Fruit fly (Drosophila melanogaster) whole organism, prepupa: ENCODE data around the gene Ucp4C.

Experiments used
- Blimp-1 ChIP-seq: fragments of 200-800 bp; sonication (Bioruptor generic); optimal IDR thresholded peaks from 3 replicates; lab custom pipeline; 2017; ENCODE audit warnings: missing biosample characterization, missing genetic modification characterization, mild to moderate bottlenecking, moderate library complexity, missing genetic modification reagents
- CG10631 ChIP-seq: fragments of 200-800 bp; sonication (Bioruptor generic); optimal IDR thresholded peaks from 2 replicates; lab custom pipeline; 2016; ENCODE audit warnings: missing biosample characterization, missing genetic modification characterization
- CG1621 ChIP-seq: fragments of 200-800 bp; sonication (Bioruptor generic); optimal IDR thresholded peaks from 3 replicates; lab custom pipeline; 2018; ENCODE audit warnings: missing biosample characterization, mild to moderate bottlenecking, missing genetic modification characterization
- CG16779 ChIP-seq: fragments of 200-800 bp; sonication (Bioruptor generic); optimal IDR thresholded peaks from 3 replicates; lab custom pipeline; 2017; ENCODE audit warnings: missing biosample characterization, mild to moderate bottlenecking, missing genetic modification characterization
- CG3032 ChIP-seq: fragments of 200-800 bp; optimal IDR thresholded peaks from 2 replicates; lab custom pipeline; 2019; ENCODE audit warnings: missing biosample characterization, mild to moderate bottlenecking, missing genetic modification characterization, moderate library complexity
- CG31627 ChIP-seq: fragments of 200-800 bp; sonication (Bioruptor generic); optimal IDR thresholded peaks from 3 replicates; lab custom pipeline; 2016; ENCODE audit warnings: missing biosample characterization, missing genetic modification characterization
- CG34406 ChIP-seq: fragments of 200-800 bp; sonication (Bioruptor generic); optimal IDR thresholded peaks from 3 replicates; lab custom pipeline; 2016; ENCODE audit warnings: missing biosample characterization, missing genetic modification characterization
- CG3919 ChIP-seq: fragments of 200-800 bp; sonication (Bioruptor generic); optimal IDR thresholded peaks from 3 replicates; lab custom pipeline; 2016; ENCODE audit warnings: missing biosample characterization, missing genetic modification characterization
- CG6163 ChIP-seq: fragments of 200-800 bp; sonication (Bioruptor generic); IDR thresholded peaks from 3 replicates; pipeline ENCODE4 v1.3.6; 2022; ENCODE audit warnings: missing biosample characterization, missing genetic modification characterization
- CG6276 ChIP-seq: fragments of 200-800 bp; sonication (Bioruptor generic); optimal IDR thresholded peaks from 2 replicates; lab custom pipeline; 2017; ENCODE audit warnings: missing biosample characterization, mild to moderate bottlenecking, missing genetic modification characterization
- CG6792 ChIP-seq: fragments of 200-800 bp; sonication (Bioruptor generic); optimal IDR thresholded peaks from 3 replicates; lab custom pipeline; 2016; ENCODE audit warnings: missing biosample characterization, missing genetic modification characterization
- CG6808 ChIP-seq: fragments of 200-800 bp; sonication (Bioruptor generic); optimal IDR thresholded peaks from 3 replicates; lab custom pipeline; 2017; ENCODE audit warnings: missing biosample characterization, missing genetic modification characterization, mild to moderate bottlenecking, moderate library complexity, missing genetic modification reagents
- CG6854 ChIP-seq: fragments of 200-800 bp; sonication (Bioruptor generic); optimal IDR thresholded peaks from 2 replicates; lab custom pipeline; 2017; ENCODE audit warnings: missing biosample characterization, mild to moderate bottlenecking, missing genetic modification characterization
- CG7368 ChIP-seq: fragments of 200-800 bp; sonication (Bioruptor generic); optimal IDR thresholded peaks from 3 replicates; lab custom pipeline; 2016; ENCODE audit warnings: missing biosample characterization, missing genetic modification characterization
- CG8119 ChIP-seq: fragments of 200-800 bp; sonication (Bioruptor generic); IDR thresholded peaks from 3 replicates; pipeline ENCODE4 v1.3.6; 2022; ENCODE audit warnings: missing biosample characterization, missing genetic modification characterization
- CG8319 ChIP-seq: fragments of 200-800 bp; sonication (Bioruptor generic); optimal IDR thresholded peaks from 3 replicates; lab custom pipeline; 2016; ENCODE audit warnings: missing biosample characterization, missing genetic modification characterization
- CG8632 ChIP-seq: fragments of 200-800 bp; sonication (Bioruptor generic); optimal IDR thresholded peaks from 3 replicates; lab custom pipeline; 2016; ENCODE audit warnings: missing biosample characterization, missing genetic modification characterization
- CG9139 ChIP-seq: fragments of 200-800 bp; sonication (Bioruptor generic); optimal IDR thresholded peaks from 3 replicates; lab custom pipeline; 2017; ENCODE audit warnings: missing biosample characterization, mild to moderate bottlenecking, missing genetic modification characterization
- Eip75B ChIP-seq: fragments of 200-800 bp; sonication (Bioruptor generic); optimal IDR thresholded peaks from 3 replicates; lab custom pipeline; 2016; ENCODE audit warnings: missing biosample characterization, missing genetic modification characterization
- Eip78C ChIP-seq: fragments of 200-800 bp; sonication (Bioruptor generic); peaks from one replicate; lab custom pipeline; 2016; ENCODE audit warnings: missing biosample characterization, missing genetic modification characterization
- Eip93F ChIP-seq: fragments of 200-800 bp; sonication (Bioruptor generic); optimal IDR thresholded peaks from 2 replicates; lab custom pipeline; 2016; ENCODE audit warnings: missing biosample characterization, mild to moderate bottlenecking, missing genetic modification characterization
- Ets21C ChIP-seq: fragments of 200-800 bp; sonication (Bioruptor generic); optimal IDR thresholded peaks from 3 replicates; lab custom pipeline; 2016; ENCODE audit warnings: missing biosample characterization, missing genetic modification characterization
- Hr39 ChIP-seq: fragments of 200-800 bp; sonication (Bioruptor generic); optimal IDR thresholded peaks from 2 replicates; lab custom pipeline; 2016; ENCODE audit warnings: missing biosample characterization, missing genetic modification characterization
- Lpt ChIP-seq: fragments of 200-800 bp; sonication (Bioruptor generic); optimal IDR thresholded peaks from 3 replicates; lab custom pipeline; 2016; ENCODE audit warnings: missing biosample characterization, missing genetic modification characterization
- OdsH ChIP-seq: fragments of 200-800 bp; sonication (Bioruptor generic); optimal IDR thresholded peaks from 3 replicates; lab custom pipeline; 2016; ENCODE audit warnings: missing biosample characterization, missing genetic modification characterization
- Smox ChIP-seq: fragments of 200-800 bp; sonication (Bioruptor generic); optimal IDR thresholded peaks from 3 replicates; lab custom pipeline; 2016; ENCODE audit warnings: missing biosample characterization, missing genetic modification characterization
- Sox102F ChIP-seq: fragments of 200-800 bp; sonication (Bioruptor generic); optimal IDR thresholded peaks from 2 replicates; lab custom pipeline; 2016; ENCODE audit warnings: missing biosample characterization, mild to moderate bottlenecking, missing genetic modification characterization
- achi ChIP-seq: fragments of 200-800 bp; sonication (Bioruptor generic); optimal IDR thresholded peaks from 3 replicates; lab custom pipeline; 2016; ENCODE audit warnings: missing biosample characterization, missing genetic modification characterization
- acj6 ChIP-seq: fragments of 200-800 bp; sonication (Bioruptor generic); optimal IDR thresholded peaks from 3 replicates; lab custom pipeline; 2016; ENCODE audit warnings: missing biosample characterization, missing genetic modification characterization
- cyc ChIP-seq: fragments of 200-800 bp; sonication (Bioruptor generic); optimal IDR thresholded peaks from 3 replicates; lab custom pipeline; 2016; ENCODE audit warnings: missing biosample characterization, missing genetic modification characterization
- eg ChIP-seq: fragments of 200-800 bp; sonication (Bioruptor generic); IDR thresholded peaks from 3 replicates; pipeline ENCODE4 v1.3.6; 2022; ENCODE audit warnings: missing biosample characterization, missing genetic modification characterization
- esn ChIP-seq: fragments of 200-800 bp; sonication (Bioruptor generic); optimal IDR thresholded peaks from 2 replicates; lab custom pipeline; 2016; ENCODE audit warnings: missing biosample characterization, mild to moderate bottlenecking, missing genetic modification characterization, moderate library complexity
- fd59A ChIP-seq: fragments of 200-800 bp; sonication (Bioruptor generic); optimal IDR thresholded peaks from 2 replicates; lab custom pipeline; 2017; ENCODE audit warnings: missing biosample characterization, mild to moderate bottlenecking, missing genetic modification characterization, missing genetic modification reagents
- net ChIP-seq: fragments of 200-800 bp; sonication (Bioruptor generic); optimal IDR thresholded peaks from 3 replicates; lab custom pipeline; 2016; ENCODE audit warnings: missing biosample characterization, missing genetic modification characterization
- salr ChIP-seq, 2 experiments: fragments of 200-800 bp; sonication (Bioruptor generic); optimal IDR thresholded peaks; 3 replicates each; lab custom pipeline; 2016 to 2018; ENCODE audit warnings: missing biosample characterization in 2 of 2, missing genetic modification characterization in 2 of 2, mild to moderate bottlenecking in 1 of 2
- spab ChIP-seq: fragments of 200-800 bp; sonication (Bioruptor generic); optimal IDR thresholded peaks from 2 replicates; lab custom pipeline; 2017; ENCODE audit warnings: missing biosample characterization, mild to moderate bottlenecking, missing genetic modification characterization, missing genetic modification reagents
- ss ChIP-seq, 2 experiments: fragments of 200-800 bp; sonication (Bioruptor generic); optimal IDR thresholded peaks; 2 replicates in 1 of 2; 3 replicates in 1 of 2; lab custom pipeline; 2017 to 2018; ENCODE audit warnings: mild to moderate bottlenecking in 2 of 2, missing biosample characterization in 2 of 2, missing genetic modification characterization in 2 of 2, moderate library complexity in 1 of 2
- svp ChIP-seq: fragments of 200-800 bp; sonication (Bioruptor generic); peaks from one replicate; lab custom pipeline; 2016; ENCODE audit warnings: missing biosample characterization, missing genetic modification characterization
- topi ChIP-seq: fragments of 200-800 bp; sonication (Bioruptor generic); optimal IDR thresholded peaks from 3 replicates; lab custom pipeline; 2016; ENCODE audit warnings: missing biosample characterization, missing genetic modification characterization
- vri ChIP-seq: fragments of 200-800 bp; sonication (Bioruptor generic); optimal IDR thresholded peaks from 3 replicates; lab custom pipeline; 2016; ENCODE audit warnings: missing biosample characterization, mild to moderate bottlenecking, missing genetic modification characterization

The Ucp4C gene

dm6 chr2L:5986940-5987339 lies 18.6 kb downstream of the Ucp4C start:
- TF ChIP-seq Sox102F (GFP tag; lab: Kevin White, UChicago), result no peak
- no peak for TF ChIP-seq cyc (GFP tag; lab: Kevin White, UChicago)
- peak; percentile 35 for TF ChIP-seq vri (GFP tag; lab: Kevin White, UChicago)
- no peak for TF ChIP-seq CG8319 (GFP tag; lab: Kevin White, UChicago)
- TF ChIP-seq Ets21C, result no peak
- TF ChIP-seq Hr39 (GFP tag; lab: Kevin White, UChicago), result no peak
- no peak for TF ChIP-seq CG3919 (GFP tag; lab: Kevin White, UChicago)
- TF ChIP-seq Eip75B (GFP tag; lab: Kevin White, UChicago), result no peak

dm6 chr2L:5988115-5989092 lies 20.0 kb downstream of the Ucp4C start:
- TF ChIP-seq CG3919 (GFP tag; lab: Kevin White, UChicago) (no peak), topi (no peak), vri (GFP tag; lab: Kevin White, UChicago) (peak; percentile 39), salr (GFP tag; optimal IDR thresholded peaks at IDR 0.05; lab: Kevin White, UChicago) (no peak), CG7368 (GFP tag; lab: Kevin White, UChicago) (no peak)
- TF ChIP-seq, all 60 proteins: peak for 1

dm6 chr2L:5990447-5990846 lies 22.1 kb downstream of the Ucp4C start:
- TF ChIP-seq Eip78C (GFP tag; lab: Kevin White, UChicago) (peak; percentile 54), eg (GFP tag; lab: Robert Waterston, UW) (peak; percentile 31; the same call in 1 of the 3 replicates), Ets21C (no peak), CG9139 (GFP tag; lab: Kevin White, UChicago) (no peak), ss (GFP tag; optimal IDR thresholded peaks at IDR 0.05; lab: Kevin White, UChicago) (peak in 1 of 2 experiments; percentile 49), Blimp-1 (GFP tag; lab: Kevin White, UChicago) (no peak), topi (no peak), CG6808 (GFP tag; lab: Kevin White, UChicago) (peak; percentile 39), spab (GFP tag; lab: Kevin White, UChicago) (peak; percentile 3)
- TF ChIP-seq, all 60 proteins: peak for 5

dm6 chr2L:5997609-5998229 lies 29.4 kb downstream of the Ucp4C start:
- TF ChIP-seq OdsH (no peak), CG1621 (tag; lab: Kevin White, UChicago) (peak; percentile 37), fd59A (GFP tag; lab: Kevin White, UChicago) (peak; percentile 16), CG6163 (GFP tag; lab: Robert Waterston, UW) (0 out of 3 replicates have a peak, but pooled peaks have one; percentile 50), CG8119 (GFP tag; lab: Robert Waterston, UW) (peak; percentile 35; the same call in 1 of the 3 replicates), Lpt (GFP tag; lab: Kevin White, UChicago) (no peak), CG31627 (GFP tag; lab: Kevin White, UChicago) (no peak), CG9139 (GFP tag; lab: Kevin White, UChicago) (peak; percentile 57), Eip93F (no peak), svp (GFP tag; lab: Kevin White, UChicago) (no peak), CG6792 (GFP tag; lab: Kevin White, UChicago) (no peak), net (no peak), CG3032 (no peak), ss (GFP tag; optimal IDR thresholded peaks at IDR 0.05; lab: Kevin White, UChicago) (peak; percentile 30 to 78), CG34406 (peak; percentile 29), CG8319 (GFP tag; lab: Kevin White, UChicago) (peak; percentile 12), acj6 (GFP tag; lab: Kevin White, UChicago) (no peak), CG16779 (tag; lab: Kevin White, UChicago) (no peak), Eip78C (GFP tag; lab: Kevin White, UChicago) (peak; percentile 71), Smox (GFP tag; lab: Kevin White, UChicago) (no peak), CG6276 (GFP tag; lab: Kevin White, UChicago) (peak; percentile 22), CG8632 (peak; percentile 44), Blimp-1 (GFP tag; lab: Kevin White, UChicago) (peak; percentile 50), spab (GFP tag; lab: Kevin White, UChicago) (peak; percentile 55), esn (peak; percentile 45), CG6854 (GFP tag; lab: Kevin White, UChicago) (peak; percentile 69), CG10631 (GFP tag; lab: Kevin White, UChicago) (no peak), Eip75B (GFP tag; lab: Kevin White, UChicago) (no peak), CG7368 (GFP tag; lab: Kevin White, UChicago) (peak; percentile 12), salr (GFP tag; optimal IDR thresholded peaks at IDR 0.05; lab: Kevin White, UChicago) (peak in 1 of 2 experiments; percentile 8), CG6808 (GFP tag; lab: Kevin White, UChicago) (peak; percentile 60), achi (peak; percentile 72)
